Worm (Caenorhabditis elegans) whole organism, L2 larva: ENCODE measurements around the gene gas-1.

Experiments
- C34F6.9 ChIP-seq: fragments of 150-350 bp; optimal IDR thresholded peaks from 2 replicates; lab custom pipeline; 2014; ENCODE audit warnings: missing biosample characterization, missing genetic modification characterization
- F13H6.1 ChIP-seq: sonication (generic microtip); optimal IDR thresholded peaks from 2 replicates; lab custom pipeline; 2016; ENCODE audit warnings: missing genetic modification characterization, missing compliant biosample characterization
- R02D3.7 ChIP-seq: fragments of 150-350 bp; optimal IDR thresholded peaks from 2 replicates; lab custom pipeline; 2014; ENCODE audit warnings: missing biosample characterization, missing genetic modification characterization
- Y55F3AM.14 ChIP-seq: fragments of 200-800 bp; sonication (Bioruptor generic); optimal IDR thresholded peaks from 2 replicates; lab custom pipeline; 2018; ENCODE audit warnings: mild to moderate bottlenecking, missing genetic modification characterization, missing compliant biosample characterization
- alr-1 ChIP-seq: fragments of 150-350 bp; optimal IDR thresholded peaks from 2 replicates; lab custom pipeline; 2014; ENCODE audit warnings: missing biosample characterization, missing genetic modification characterization
- aly-2 ChIP-seq: fragments of 150-350 bp; optimal IDR thresholded peaks from 2 replicates; lab custom pipeline; 2014; ENCODE audit warnings: missing biosample characterization, missing genetic modification characterization
- blmp-1 ChIP-seq: sonication (generic microtip); optimal IDR thresholded peaks from 2 replicates; lab custom pipeline; 2017; ENCODE audit warnings: missing genetic modification characterization, mild to moderate bottlenecking, missing compliant biosample characterization, antibody characterized with exemption, moderate library complexity; ENCODE audit not compliant: insufficient read depth
- ceh-82 ChIP-seq: fragments of 150-350 bp; optimal IDR thresholded peaks from 2 replicates; lab custom pipeline; 2014; ENCODE audit warnings: missing biosample characterization, missing genetic modification characterization
- crh-2 ChIP-seq: sonication (generic microtip); optimal IDR thresholded peaks from 2 replicates; lab custom pipeline; 2017; ENCODE audit warnings: missing biosample characterization, missing genetic modification characterization
- dmd-4 ChIP-seq: sonication (generic microtip); optimal IDR thresholded peaks from 2 replicates; lab custom pipeline; 2017; ENCODE audit warnings: missing biosample characterization, missing genetic modification characterization
- elt-3 ChIP-seq: sonication (generic microtip); optimal IDR thresholded peaks from 2 replicates; lab custom pipeline; 2017; ENCODE audit warnings: missing biosample characterization, missing genetic modification characterization
- fos-1 ChIP-seq: fragments of 150-350 bp; optimal IDR thresholded peaks from 2 replicates; lab custom pipeline; 2014; ENCODE audit warnings: missing biosample characterization, missing genetic modification characterization
- gmeb-1 ChIP-seq: fragments of 150-350 bp; optimal IDR thresholded peaks from 2 replicates; lab custom pipeline; 2014; ENCODE audit warnings: missing biosample characterization, missing genetic modification characterization
- lin-11 ChIP-seq: fragments of 150-350 bp; sonication (generic microtip); optimal IDR thresholded peaks from 2 replicates; lab custom pipeline; 2014; ENCODE audit warnings: missing biosample characterization, missing genetic modification characterization, inconsistent platforms, mixed read lengths
- lin-13 ChIP-seq: fragments of 150-350 bp; optimal IDR thresholded peaks from 2 replicates; lab custom pipeline; 2014; ENCODE audit warnings: missing biosample characterization, missing genetic modification reagents, missing genetic modification characterization
- lin-39 ChIP-seq: fragments of 150-350 bp; optimal IDR thresholded peaks from 2 replicates; lab custom pipeline; 2014; ENCODE audit warnings: missing biosample characterization, missing genetic modification reagents, missing genetic modification characterization
- lsy-2 ChIP-seq, 2 experiments: fragments of 150-350 bp in 1 of 2; sonication (generic microtip) in 1 of 2; optimal IDR thresholded peaks; 2 replicates each; lab custom pipeline; 2014 to 2017; ENCODE audit warnings: missing biosample characterization in 2 of 2, missing genetic modification characterization in 2 of 2
- mab-5 ChIP-seq: fragments of 150-350 bp; optimal IDR thresholded peaks from 2 replicates; lab custom pipeline; 2014; ENCODE audit warnings: missing biosample characterization, missing genetic modification characterization
- mbf-1 ChIP-seq: sonication (generic microtip); optimal IDR thresholded peaks from 2 replicates; lab custom pipeline; 2017; ENCODE audit warnings: missing biosample characterization, missing genetic modification characterization
- mdl-1 ChIP-seq, 2 experiments: fragments of 150-350 bp in 1 of 2; sonication (generic microtip) in 1 of 2; optimal IDR thresholded peaks; 2 replicates each; lab custom pipeline; 2017; ENCODE audit warnings: missing biosample characterization in 2 of 2, missing genetic modification characterization in 2 of 2
- nhr-10 ChIP-seq: sonication (generic microtip); optimal IDR thresholded peaks from 2 replicates; lab custom pipeline; 2017; ENCODE audit warnings: missing biosample characterization, missing genetic modification characterization
- nhr-11 ChIP-seq: fragments of 150-350 bp; optimal IDR thresholded peaks from 2 replicates; lab custom pipeline; 2014; ENCODE audit warnings: missing biosample characterization, missing genetic modification characterization
- nhr-129 ChIP-seq: fragments of 150-350 bp; optimal IDR thresholded peaks from 2 replicates; lab custom pipeline; 2014; ENCODE audit warnings: missing biosample characterization, missing genetic modification characterization
- nhr-23 ChIP-seq: fragments of 150-350 bp; optimal IDR thresholded peaks from 2 replicates; lab custom pipeline; 2014; ENCODE audit warnings: missing biosample characterization, missing genetic modification reagents, missing genetic modification characterization
- nhr-237 ChIP-seq: fragments of 150-350 bp; optimal IDR thresholded peaks from 2 replicates; lab custom pipeline; 2014; ENCODE audit warnings: missing biosample characterization, missing genetic modification characterization
- nhr-77 ChIP-seq: fragments of 150-350 bp; optimal IDR thresholded peaks from 2 replicates; lab custom pipeline; 2014; ENCODE audit warnings: missing biosample characterization, missing genetic modification characterization
- peb-1 ChIP-seq: fragments of 150-350 bp; optimal IDR thresholded peaks from 2 replicates; lab custom pipeline; 2014; ENCODE audit warnings: missing biosample characterization, missing genetic modification characterization
- sem-4 ChIP-seq: fragments of 150-350 bp; optimal IDR thresholded peaks from 2 replicates; lab custom pipeline; 2014; ENCODE audit warnings: missing biosample characterization, missing genetic modification reagents, missing genetic modification characterization
- skn-1 ChIP-seq: sonication (generic microtip); optimal IDR thresholded peaks from 2 replicates; lab custom pipeline; 2017; ENCODE audit warnings: missing biosample characterization, missing genetic modification characterization
- sma-9 ChIP-seq, 2 experiments: fragments of 150-350 bp in 1 of 2; sonication (generic microtip) in 1 of 2; optimal IDR thresholded peaks; 2 replicates each; lab custom pipeline; 2014 to 2016; ENCODE audit warnings: missing genetic modification characterization in 2 of 2, mild to moderate bottlenecking in 1 of 2, missing biosample characterization in 1 of 2, missing compliant biosample characterization in 1 of 2, missing genetic modification reagents in 1 of 2, moderate library complexity in 1 of 2
- snpc-4 ChIP-seq: fragments of 150-350 bp; optimal IDR thresholded peaks from 2 replicates; lab custom pipeline; 2014; ENCODE audit warnings: missing biosample characterization, missing genetic modification characterization
- unc-39 ChIP-seq: fragments of 150-350 bp; optimal IDR thresholded peaks from 2 replicates; lab custom pipeline; 2014; ENCODE audit warnings: missing biosample characterization, missing genetic modification characterization
- unc-55 ChIP-seq: fragments of 150-350 bp; sonication (generic microtip); optimal IDR thresholded peaks from 3 replicates; lab custom pipeline; 2014; ENCODE audit warnings: missing biosample characterization, missing genetic modification reagents, missing genetic modification characterization
- unc-62 ChIP-seq: fragments of 150-350 bp; optimal IDR thresholded peaks from 2 replicates; lab custom pipeline; 2014; ENCODE audit warnings: missing biosample characterization, missing genetic modification reagents, missing genetic modification characterization
- ztf-11 ChIP-seq: sonication (generic microtip); optimal IDR thresholded peaks from 2 replicates; lab custom pipeline; 2017; ENCODE audit warnings: missing biosample characterization, missing genetic modification characterization
- ztf-4 ChIP-seq: fragments of 150-350 bp; optimal IDR thresholded peaks from 2 replicates; lab custom pipeline; 2014; ENCODE audit warnings: missing biosample characterization, missing genetic modification characterization

gas-1 gene

DNA sequence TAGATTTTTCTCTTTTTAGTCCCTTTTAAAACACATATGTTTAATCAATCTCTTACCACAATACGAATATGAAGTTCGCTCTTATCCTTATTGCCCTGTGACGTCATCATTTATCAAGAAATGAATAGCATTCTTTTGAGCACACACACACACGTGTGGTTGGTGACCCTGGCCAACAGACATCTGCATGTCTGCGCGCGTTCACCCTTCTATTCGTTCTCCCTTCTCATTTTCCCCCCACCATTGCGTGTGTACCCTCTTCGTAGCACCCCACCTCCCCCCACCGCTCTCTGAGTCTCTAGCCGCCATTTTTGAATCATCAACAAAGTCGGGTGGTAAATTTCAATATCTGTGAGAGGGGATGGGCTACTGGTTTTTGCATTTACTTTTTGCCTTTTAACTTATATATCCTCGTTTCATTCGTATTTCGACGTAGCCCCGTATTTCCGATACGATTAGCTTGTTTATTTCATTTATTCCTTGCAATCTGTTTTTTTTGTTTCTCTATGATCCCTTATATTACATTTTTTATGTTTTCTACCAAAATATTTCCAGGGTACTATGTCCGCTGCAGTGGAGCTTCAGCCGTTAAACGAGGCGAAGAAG, 10.4 kb upstream of the gas-1 start, which contains the start of gene ent-2:
Gene ent-2, plus strand, starts transcription at position 556 of the 606 bp plus-strand sequence.
- TF ChIP-seq elt-3 (no peak), C34F6.9 (peak; percentile 44), mdl-1 (tag; optimal IDR thresholded peaks at IDR 0.05; lab: Kevin White, UChicago) (peak in 1 of 2 experiments; percentile 46), nhr-77 (tag; lab: Kevin White, UChicago) (no peak), sem-4 (tag; lab: Kevin White, UChicago) (peak; percentile 36), nhr-129 (tag; lab: Kevin White, UChicago) (peak; percentile 36), crh-2 (peak; percentile 40), nhr-237 (tag; lab: Kevin White, UChicago) (no peak), alr-1 (tag; lab: Kevin White, UChicago) (no peak), lin-11 (tag; lab: Kevin White, UChicago) (peak; percentile 67), lsy-2 (tag; optimal IDR thresholded peaks at IDR 0.05; lab: Kevin White, UChicago) (peak in 1 of 2 experiments; percentile 44), unc-39 (tag; lab: Kevin White, UChicago) (no peak), sma-9 (GFP tag; optimal IDR thresholded peaks at IDR 0.05; lab: Kevin White, UChicago) (peak; percentile 59), sma-9 (tag; optimal IDR thresholded peaks at IDR 0.05; lab: Kevin White, UChicago) (no peak), ztf-4 (tag; lab: Kevin White, UChicago) (no peak), aly-2 (no peak), mab-5 (peak; percentile 5), ceh-82 (tag; lab: Kevin White, UChicago) (no peak), unc-55 (GFP tag; lab: Kevin White, UChicago) (peak; percentile 52), lin-13 (GFP tag; lab: Kevin White, UChicago) (peak; percentile 32)

DNA sequence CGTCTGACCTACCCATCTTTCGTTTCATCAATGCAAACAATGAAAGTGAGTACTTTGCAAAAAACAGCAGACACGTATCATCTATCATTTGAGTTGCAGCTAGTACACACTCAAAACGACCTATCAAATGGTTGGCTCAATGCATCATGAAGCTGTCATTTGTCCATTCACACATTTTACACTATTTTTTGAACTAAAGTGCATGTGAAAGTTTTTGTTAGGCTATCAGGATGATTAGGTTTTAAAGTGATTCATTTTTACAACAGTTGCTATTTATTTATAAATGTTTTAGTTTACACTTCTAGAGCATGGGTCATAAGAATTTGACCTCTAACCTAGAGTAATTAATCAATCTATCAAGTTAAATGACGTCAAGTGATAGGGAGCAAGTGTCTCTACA, 9.7 kb upstream of the gas-1 start:
- TF ChIP-seq nhr-77 (tag; lab: Kevin White, UChicago), result no peak
- TF ChIP-seq R02D3.7 (tag; lab: Kevin White, UChicago), result no peak
- TF ChIP-seq nhr-129 (tag; lab: Kevin White, UChicago), result peak; percentile 56
- no peak for TF ChIP-seq lin-13 (GFP tag; lab: Kevin White, UChicago)
- peak; percentile 31 for TF ChIP-seq sma-9 (GFP tag; optimal IDR thresholded peaks at IDR 0.05; lab: Kevin White, UChicago)
- no peak for TF ChIP-seq sma-9 (tag; optimal IDR thresholded peaks at IDR 0.05; lab: Kevin White, UChicago)
- TF ChIP-seq nhr-237 (tag; lab: Kevin White, UChicago), result no peak
- TF ChIP-seq mbf-1, result no peak
- no peak for TF ChIP-seq mab-5
- no peak for TF ChIP-seq mdl-1 (tag; optimal IDR thresholded peaks at IDR 0.05; lab: Kevin White, UChicago)
- TF ChIP-seq fos-1, result no peak
- no peak for TF ChIP-seq snpc-4 (tag; lab: Kevin White, UChicago)
- no peak for TF ChIP-seq lin-11 (tag; lab: Kevin White, UChicago)
- TF ChIP-seq F13H6.1, result no peak
- no peak for TF ChIP-seq blmp-1 (tag; lab: Kevin White, UChicago)
- TF ChIP-seq, all 48 proteins: peak for 2

DNA sequence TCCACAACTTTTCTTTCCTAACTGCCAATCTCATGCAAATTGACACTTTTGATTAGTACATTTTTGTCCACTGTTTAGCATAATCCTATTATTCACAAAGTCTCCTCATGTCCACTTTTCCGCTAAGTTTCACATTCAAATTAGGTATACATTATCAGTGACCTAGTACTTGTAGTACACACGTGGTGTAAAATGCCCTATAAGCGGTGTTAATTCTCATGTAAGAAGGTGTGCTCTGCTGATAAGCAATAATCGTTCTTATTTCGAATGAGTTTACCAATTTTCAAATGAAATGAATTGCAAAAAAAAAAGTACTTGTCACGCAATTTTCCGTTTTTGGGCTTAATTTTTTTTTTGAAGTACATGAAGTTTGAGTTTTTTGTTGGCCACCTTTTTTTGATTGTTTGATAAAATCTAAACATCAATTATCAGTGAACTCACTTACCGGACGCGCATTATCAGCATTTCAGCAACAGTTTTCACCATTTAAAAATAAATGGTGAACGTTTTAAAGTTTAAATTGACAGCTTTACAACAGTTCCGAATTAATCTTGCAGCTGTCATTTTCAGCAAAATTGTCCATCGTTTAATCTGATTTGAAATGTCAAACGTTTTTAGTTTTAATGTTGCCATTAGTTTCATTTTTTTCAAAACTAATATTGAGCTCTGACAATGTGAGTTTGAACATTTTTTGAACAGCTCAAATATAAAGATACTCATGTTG, 8.6 kb upstream of the gas-1 start:
- TF ChIP-seq ztf-11 (no peak), nhr-23 (tag; lab: Kevin White, UChicago) (no peak), R02D3.7 (tag; lab: Kevin White, UChicago) (no peak), fos-1 (peak; percentile 29), crh-2 (peak; percentile 48), sma-9 (GFP tag; optimal IDR thresholded peaks at IDR 0.05; lab: Kevin White, UChicago) (peak; percentile 70), sma-9 (tag; optimal IDR thresholded peaks at IDR 0.05; lab: Kevin White, UChicago) (no peak), nhr-11 (no peak), peb-1 (tag; lab: Kevin White, UChicago) (no peak), Y55F3AM.14 (no peak), blmp-1 (tag; lab: Kevin White, UChicago) (no peak), nhr-10 (tag; lab: Kevin White, UChicago) (no peak), gmeb-1 (tag; lab: Kevin White, UChicago) (no peak), snpc-4 (tag; lab: Kevin White, UChicago) (no peak), unc-62 (GFP tag; lab: Kevin White, UChicago) (no peak), nhr-237 (tag; lab: Kevin White, UChicago) (no peak)

DNA sequence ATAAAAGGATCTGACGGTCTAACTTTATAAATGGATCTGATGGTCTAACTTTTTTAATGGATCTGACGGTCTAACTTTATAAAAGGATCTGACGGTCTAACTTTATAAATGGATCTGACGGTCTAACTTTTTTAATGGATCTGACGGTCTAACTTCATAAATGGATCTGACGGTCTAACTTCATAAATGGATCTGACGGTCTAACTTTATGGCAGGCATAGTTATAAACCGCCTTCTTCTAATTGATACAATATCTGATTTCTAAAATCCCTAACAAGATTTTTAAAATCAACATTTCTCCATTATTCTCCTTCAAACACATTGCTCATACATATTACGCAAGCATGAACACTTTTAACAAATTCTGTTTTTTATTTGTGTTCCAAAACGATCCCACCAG, 6.9 kb upstream of the gas-1 start, which contains the start of gene K09A9.8:
Gene K09A9.8, minus strand, starts transcription at position 101 of the 400 bp plus-strand sequence.
- TF ChIP-seq lin-39, result no peak
- TF ChIP-seq peb-1 (tag; lab: Kevin White, UChicago), result no peak
- TF ChIP-seq nhr-23 (tag; lab: Kevin White, UChicago), result no peak
- TF ChIP-seq dmd-4, result no peak
- no peak for TF ChIP-seq lin-11 (tag; lab: Kevin White, UChicago)
- no peak for TF ChIP-seq skn-1 (tag; lab: Kevin White, UChicago)
